Worm (Caenorhabditis elegans) whole organism, L4 larva: Measurements from ENCODE around the gene F22H10.11.

Source experiments
- D1046.2 ChIP-seq: fragments of 200-800 bp; sonication (Bioruptor generic); IDR thresholded peaks from 2 replicates; pipeline ENCODE4 v1.3.6; 2022; ENCODE audit warnings: missing genetic modification characterization, missing compliant biosample characterization
- T20F7.1 ChIP-seq: fragments of 200-800 bp; sonication (Bioruptor generic); optimal IDR thresholded peaks from 2 replicates; lab custom pipeline; 2018; ENCODE audit warnings: mild to moderate bottlenecking, missing genetic modification characterization, missing compliant biosample characterization
- T26A8.4 ChIP-seq: fragments of 200-800 bp; sonication (Bioruptor generic); IDR thresholded peaks from 2 replicates; pipeline ENCODE4 v1.3.6; 2022; ENCODE audit warnings: missing genetic modification characterization, missing compliant biosample characterization
- Y105C5A.15 ChIP-seq: fragments of 200-800 bp; sonication (Bioruptor generic); IDR thresholded peaks from 2 replicates; pipeline ENCODE4 v1.3.6; 2022; ENCODE audit warnings: missing genetic modification characterization, missing compliant biosample characterization
- Y48G9A.11 ChIP-seq: fragments of 200-800 bp; sonication (Bioruptor generic); IDR thresholded peaks from 2 replicates; pipeline ENCODE4 v1.3.6; 2022; ENCODE audit warnings: missing genetic modification reagents, missing genetic modification characterization, missing compliant biosample characterization
- Y5F2A.4 ChIP-seq: fragments of 200-800 bp; sonication (Bioruptor generic); optimal IDR thresholded peaks from 2 replicates; lab custom pipeline; 2018; ENCODE audit warnings: mild to moderate bottlenecking, missing genetic modification characterization, missing compliant biosample characterization
- Y75B8A.6 ChIP-seq: fragments of 200-800 bp; sonication (Bioruptor generic); IDR thresholded peaks from 2 replicates; pipeline ENCODE4 v1.3.6; 2022; ENCODE audit warnings: missing genetic modification reagents, missing genetic modification characterization, missing compliant biosample characterization
- attf-4 ChIP-seq: sonication (generic microtip); optimal IDR thresholded peaks from 3 replicates; lab custom pipeline; 2017; ENCODE audit warnings: missing biosample characterization, missing genetic modification characterization
- ceh-20 ChIP-seq: fragments of 200-800 bp; sonication (Bioruptor generic); IDR thresholded peaks from 2 replicates; pipeline ENCODE4 v1.3.6; 2022; ENCODE audit warnings: missing genetic modification reagents, missing genetic modification characterization, missing compliant biosample characterization
- ceh-32 ChIP-seq: sonication (generic microtip); optimal IDR thresholded peaks from 2 replicates; lab custom pipeline; 2016; ENCODE audit warnings: mild to moderate bottlenecking, missing genetic modification characterization, missing compliant biosample characterization; ENCODE audit not compliant: poor library complexity
- ceh-44 ChIP-seq: fragments of 200-800 bp; sonication (Bioruptor generic); IDR thresholded peaks from 2 replicates; pipeline ENCODE4 v1.3.6; 2022; ENCODE audit warnings: missing genetic modification reagents, missing genetic modification characterization, missing compliant biosample characterization
- ceh-82 ChIP-seq: sonication (generic microtip); optimal IDR thresholded peaks from 2 replicates; lab custom pipeline; 2017; ENCODE audit warnings: missing biosample characterization, missing genetic modification characterization
- ces-1 ChIP-seq: fragments of 150-350 bp; sonication (generic microtip); optimal IDR thresholded peaks from 4 replicates; lab custom pipeline; 2014; ENCODE audit warnings: missing biosample characterization, missing genetic modification reagents, missing genetic modification characterization
- daf-16 ChIP-seq, 3 experiments: sonication (generic microtip); optimal IDR thresholded peaks; 2 replicates each; lab custom pipeline; 2016 to 2017; ENCODE audit warnings: missing genetic modification characterization in 3 of 3, missing genetic modification reagents in 3 of 3, mild to moderate bottlenecking in 2 of 3, missing compliant biosample characterization in 2 of 3, missing biosample characterization in 1 of 3, moderate library complexity in 1 of 3
- daf-8 ChIP-seq: fragments of 200-800 bp; sonication (Bioruptor generic); IDR thresholded peaks from 2 replicates; pipeline ENCODE4 v1.3.6; 2022; ENCODE audit warnings: missing genetic modification characterization, missing compliant biosample characterization
- dmd-8 ChIP-seq: fragments of 200-800 bp; sonication (Bioruptor generic); IDR thresholded peaks from 2 replicates; pipeline ENCODE4 v1.3.6; 2022; ENCODE audit warnings: missing genetic modification characterization, missing compliant biosample characterization
- egl-27 ChIP-seq: sonication (generic microtip); optimal IDR thresholded peaks from 3 replicates; lab custom pipeline; 2017; ENCODE audit warnings: missing biosample characterization, missing genetic modification reagents, missing genetic modification characterization
- egl-43 ChIP-seq: fragments of 200-800 bp; sonication (Bioruptor generic); IDR thresholded peaks from 2 replicates; pipeline ENCODE4 v1.3.6; 2022; ENCODE audit warnings: missing genetic modification reagents, missing genetic modification characterization, missing compliant biosample characterization
- gei-8 ChIP-seq: fragments of 200-800 bp; sonication (Bioruptor generic); optimal IDR thresholded peaks from 2 replicates; lab custom pipeline; 2018; ENCODE audit warnings: mild to moderate bottlenecking, missing genetic modification characterization, missing compliant biosample characterization
- hmg-1.1 ChIP-seq: fragments of 200-800 bp; sonication (Bioruptor generic); IDR thresholded peaks from 2 replicates; pipeline ENCODE4 v1.3.6; 2022; ENCODE audit warnings: missing genetic modification reagents, missing genetic modification characterization, missing compliant biosample characterization
- lir-3 ChIP-seq: sonication (generic microtip); optimal IDR thresholded peaks from 2 replicates; lab custom pipeline; 2016; ENCODE audit warnings: mild to moderate bottlenecking, missing genetic modification characterization, missing compliant biosample characterization
- mdt-29 ChIP-seq: fragments of 200-800 bp; sonication (Bioruptor generic); IDR thresholded peaks from 2 replicates; pipeline ENCODE4 v1.3.6; 2022; ENCODE audit warnings: missing genetic modification reagents, missing genetic modification characterization, missing compliant biosample characterization
- mes-2 ChIP-seq: sonication (generic microtip); optimal IDR thresholded peaks from 2 replicates; lab custom pipeline; 2016; ENCODE audit warnings: missing genotype, mild to moderate bottlenecking, missing genetic modification characterization, missing compliant biosample characterization; ENCODE audit not compliant: poor library complexity, severe bottlenecking
- mxl-2 ChIP-seq: fragments of 200-800 bp; sonication (Bioruptor generic); conservative IDR thresholded peaks from 2 replicates; pipeline ENCODE4 v1.3.6; 2022; ENCODE audit warnings: missing genetic modification reagents, missing genetic modification characterization, missing compliant biosample characterization
- nhr-10 ChIP-seq: fragments of 150-350 bp; optimal IDR thresholded peaks from 2 replicates; lab custom pipeline; 2014; ENCODE audit warnings: missing biosample characterization, missing genetic modification characterization
- nhr-102 ChIP-seq: sonication (generic microtip); optimal IDR thresholded peaks from 2 replicates; lab custom pipeline; 2016; ENCODE audit warnings: mild to moderate bottlenecking, missing genetic modification characterization, moderate library complexity, missing compliant biosample characterization
- nhr-11 ChIP-seq: fragments of 150-350 bp; optimal IDR thresholded peaks from 2 replicates; lab custom pipeline; 2014; ENCODE audit warnings: missing biosample characterization, missing genetic modification characterization
- nhr-25 ChIP-seq: sonication (generic microtip); optimal IDR thresholded peaks from 2 replicates; lab custom pipeline; 2017; ENCODE audit warnings: missing genetic modification characterization, mild to moderate bottlenecking, missing compliant biosample characterization, antibody characterized with exemption, moderate library complexity, borderline replicate concordance; ENCODE audit not compliant: insufficient read depth
- nhr-28 ChIP-seq: fragments of 150-350 bp; optimal IDR thresholded peaks from 2 replicates; lab custom pipeline; 2014; ENCODE audit warnings: missing biosample characterization, missing genetic modification characterization
- nhr-42 ChIP-seq: fragments of 200-800 bp; sonication (Bioruptor generic); IDR thresholded peaks from 2 replicates; pipeline ENCODE4 v1.3.6; 2022; ENCODE audit warnings: missing genetic modification characterization, missing compliant biosample characterization
- rbr-2 ChIP-seq: sonication (generic microtip); optimal IDR thresholded peaks from 2 replicates; lab custom pipeline; 2016; ENCODE audit warnings: missing genotype, missing genetic modification characterization, missing compliant biosample characterization
- sdz-12 ChIP-seq: fragments of 200-800 bp; sonication (Bioruptor generic); optimal IDR thresholded peaks from 2 replicates; lab custom pipeline; 2018; ENCODE audit warnings: mild to moderate bottlenecking, missing genetic modification characterization, missing compliant biosample characterization
- set-16 ChIP-seq: fragments of 200-800 bp; sonication (Bioruptor generic); IDR thresholded peaks from 2 replicates; pipeline ENCODE4 v1.3.6; 2022; ENCODE audit warnings: missing genetic modification reagents, missing genetic modification characterization, missing compliant biosample characterization
- skn-1 ChIP-seq: fragments of 150-350 bp; optimal IDR thresholded peaks from 2 replicates; lab custom pipeline; 2014; ENCODE audit warnings: missing biosample characterization, missing genetic modification characterization
- snpc-1.2 ChIP-seq: fragments of 200-800 bp; sonication (Bioruptor generic); IDR thresholded peaks from 2 replicates; pipeline ENCODE4 v1.3.6; 2022; ENCODE audit warnings: missing genetic modification reagents, missing genetic modification characterization, missing compliant biosample characterization
- snpc-4 ChIP-seq: fragments of 150-350 bp; optimal IDR thresholded peaks from 2 replicates; lab custom pipeline; 2014; ENCODE audit warnings: missing biosample characterization, missing genetic modification characterization
- spr-1 ChIP-seq: sonication (generic microtip); optimal IDR thresholded peaks from 2 replicates; lab custom pipeline; 2016; ENCODE audit warnings: mild to moderate bottlenecking, missing genetic modification characterization, missing compliant biosample characterization
- vab-7 ChIP-seq: fragments of 200-800 bp; sonication (Bioruptor generic); IDR thresholded peaks from 2 replicates; pipeline ENCODE4 v1.3.6; 2022; ENCODE audit warnings: missing genetic modification reagents, missing genetic modification characterization, missing compliant biosample characterization
- zag-1 ChIP-seq: fragments of 150-350 bp; optimal IDR thresholded peaks from 2 replicates; lab custom pipeline; 2014; ENCODE audit warnings: missing biosample characterization, missing genetic modification characterization
- ztf-11 ChIP-seq: fragments of 150-350 bp; optimal IDR thresholded peaks from 2 replicates; lab custom pipeline; 2014; ENCODE audit warnings: missing biosample characterization, missing genetic modification characterization

The F22H10.11 gene

DNA sequence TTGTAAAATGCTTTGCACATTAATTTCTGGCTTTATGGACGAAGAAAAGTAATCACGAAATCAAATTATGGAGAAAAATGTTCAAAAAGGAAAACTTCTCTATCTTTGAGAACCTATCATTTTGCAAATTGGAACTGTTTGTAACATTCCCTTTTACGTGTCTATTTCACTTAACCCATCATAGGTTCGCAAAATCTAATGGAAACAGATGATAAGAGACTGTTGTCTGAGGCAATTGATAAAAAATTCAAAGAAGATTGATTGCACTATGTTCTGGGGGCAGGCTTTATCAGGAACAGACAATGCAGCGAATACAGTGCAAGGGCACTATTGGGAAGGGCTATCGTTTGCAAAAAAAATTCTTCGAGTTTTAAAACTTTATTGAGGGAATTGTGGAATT, 7.3 kb upstream of the F22H10.11 start (continued):
- TF ChIP-seq T20F7.1 (GFP tag; lab: Kevin White, UChicago) (peak; percentile 6), daf-16 (GFP tag; optimal IDR thresholded peaks at IDR 0.05; lab: Kevin White, UChicago) (no peak), daf-16 (tag; optimal IDR thresholded peaks at IDR 0.05; lab: Kevin White, UChicago) (peak; percentile 71), nhr-28 (tag; lab: Kevin White, UChicago) (peak; percentile 0), T26A8.4 (GFP tag; lab: Robert Waterston, UW) (peak; percentile 50; the same call in 1 of the 2 replicates), Y48G9A.11 (GFP tag; lab: Robert Waterston, UW) (no peak), ces-1 (GFP tag; lab: Kevin White, UChicago) (no peak), lir-3 (tag; lab: Kevin White, UChicago) (no peak)
- TF ChIP-seq, all 104 proteins: peak for 14

DNA sequence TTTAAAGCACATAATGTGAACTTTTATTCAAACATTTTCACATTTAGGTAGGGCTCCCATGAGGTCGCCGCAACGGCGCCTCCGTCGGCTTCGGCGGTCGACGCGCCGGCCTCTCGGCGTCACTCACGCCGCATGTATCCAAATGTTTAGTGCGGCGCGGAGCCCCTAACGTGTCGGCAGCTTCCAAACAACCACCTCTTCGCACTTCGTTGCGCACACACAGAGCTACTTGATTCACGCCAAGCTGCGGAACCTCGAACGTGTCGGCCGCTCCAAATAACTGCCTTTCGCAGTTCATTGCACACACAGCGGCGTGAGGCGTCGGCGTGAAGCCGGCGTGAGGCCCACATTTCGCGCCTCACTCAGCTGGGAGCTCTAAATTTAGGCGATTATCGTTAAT, 3.2 kb upstream of the F22H10.11 start, which contains the start of gene F22H10.6:
Gene F22H10.6, minus strand, starts transcription at position 292 of the 400 bp plus-strand sequence.
- TF ChIP-seq gei-8, result no peak
- TF ChIP-seq nhr-42, result 0 out of 2 replicates have a peak, but pooled peaks have one; percentile 33
- no peak for TF ChIP-seq nhr-102 (tag; lab: Kevin White, UChicago)
- no peak for TF ChIP-seq nhr-10 (tag; lab: Kevin White, UChicago)
- TF ChIP-seq attf-4, result no peak
- peak; percentile 27; the same call in 1 of the 2 replicates for TF ChIP-seq vab-7 (GFP tag; lab: Robert Waterston, UW)
- no peak for TF ChIP-seq sdz-12 (GFP tag; lab: Kevin White, UChicago)
- no peak for TF ChIP-seq Y75B8A.6 (GFP tag; lab: Robert Waterston, UW)
- no peak for TF ChIP-seq ztf-11 (tag; lab: Kevin White, UChicago)
- TF ChIP-seq ceh-44, result no peak
- TF ChIP-seq dmd-8, result no peak
- no peak for TF ChIP-seq ceh-32 (tag; lab: Kevin White, UChicago)
- TF ChIP-seq ceh-20, result no peak
- TF ChIP-seq set-16 (GFP tag; lab: Robert Waterston, UW), result peak; percentile 85
- TF ChIP-seq hmg-1.1 (GFP tag; lab: Robert Waterston, UW), result no peak
- no peak for TF ChIP-seq nhr-25 (tag; lab: Kevin White, UChicago)
- no peak for TF ChIP-seq mes-2 (tag; lab: Kevin White, UChicago)
- no peak for TF ChIP-seq nhr-11 (tag; lab: Kevin White, UChicago)
- no peak for TF ChIP-seq mdt-29 (GFP tag; lab: Robert Waterston, UW)
- TF ChIP-seq egl-27, result no peak
- TF ChIP-seq zag-1 (tag; lab: Kevin White, UChicago), result no peak
- no peak for TF ChIP-seq snpc-1.2
- TF ChIP-seq daf-8 (GFP tag; lab: Robert Waterston, UW), result no peak
- no peak for TF ChIP-seq mxl-2 (GFP tag; lab: Robert Waterston, UW)
- TF ChIP-seq D1046.2 (GFP tag; lab: Robert Waterston, UW), result peak; percentile 55; the same call in 1 of the 2 replicates
- TF ChIP-seq snpc-4 (tag; lab: Kevin White, UChicago), result no peak
- TF ChIP-seq skn-1 (tag; lab: Kevin White, UChicago), result no peak
- no peak for TF ChIP-seq Y105C5A.15 (GFP tag; lab: Robert Waterston, UW)
- TF ChIP-seq rbr-2, result no peak
- peak; percentile 69; the same call in 1 of the 2 replicates for TF ChIP-seq egl-43 (GFP tag; lab: Robert Waterston, UW)
- TF ChIP-seq spr-1 (tag; lab: Kevin White, UChicago), result no peak
- no peak for TF ChIP-seq ceh-82
- TF ChIP-seq Y5F2A.4, result no peak
